Worm (Caenorhabditis elegans) whole organism, L3 larva: ENCODE results near the gene C12D8.13.

ENCODE experiments used
- ceh-9 ChIP-seq: sonication (generic microtip); optimal IDR thresholded peaks from 2 replicates; lab custom pipeline; 2018; ENCODE audit warnings: missing biosample characterization, missing genetic modification characterization
- egl-27 ChIP-seq: sonication (generic microtip); optimal IDR thresholded peaks from 4 replicates; lab custom pipeline; 2017; ENCODE audit warnings: missing biosample characterization, missing genetic modification reagents, missing genetic modification characterization
- elt-3 ChIP-seq, 3 experiments: fragments of 150-350 bp in 1 of 3; sonication (generic microtip) in 2 of 3; optimal IDR thresholded peaks; 2 replicates in 2 of 3; 4 replicates in 1 of 3; lab custom pipeline; 2014 to 2017; ENCODE audit warnings: missing biosample characterization in 3 of 3, missing genetic modification characterization in 3 of 3
- fkh-2 ChIP-seq: fragments of 150-350 bp; optimal IDR thresholded peaks from 2 replicates; lab custom pipeline; 2014; ENCODE audit warnings: missing biosample characterization, missing genetic modification reagents, missing genetic modification characterization
- fos-1 ChIP-seq: fragments of 150-350 bp; optimal IDR thresholded peaks from 2 replicates; lab custom pipeline; 2014; ENCODE audit warnings: missing biosample characterization, missing genetic modification characterization
- mml-1 ChIP-seq: fragments of 150-350 bp; sonication (generic microtip); optimal IDR thresholded peaks from 3 replicates; lab custom pipeline; 2014; ENCODE audit warnings: missing biosample characterization, missing genetic modification characterization
- nhr-11 ChIP-seq: fragments of 150-350 bp; optimal IDR thresholded peaks from 2 replicates; lab custom pipeline; 2014; ENCODE audit warnings: missing biosample characterization, missing genetic modification characterization
- nhr-12 ChIP-seq: fragments of 150-350 bp; optimal IDR thresholded peaks from 2 replicates; lab custom pipeline; 2014; ENCODE audit warnings: missing biosample characterization, missing genetic modification characterization
- nhr-237 ChIP-seq: fragments of 150-350 bp; optimal IDR thresholded peaks from 2 replicates; lab custom pipeline; 2014; ENCODE audit warnings: missing biosample characterization, missing genetic modification characterization
- nhr-28 ChIP-seq: fragments of 150-350 bp; optimal IDR thresholded peaks from 2 replicates; lab custom pipeline; 2014; ENCODE audit warnings: missing biosample characterization, missing genetic modification characterization
- nhr-77 ChIP-seq: fragments of 150-350 bp; optimal IDR thresholded peaks from 2 replicates; lab custom pipeline; 2014; ENCODE audit warnings: missing biosample characterization, missing genetic modification characterization
- skn-1 ChIP-seq: fragments of 150-350 bp; optimal IDR thresholded peaks from 2 replicates; lab custom pipeline; 2014; ENCODE audit warnings: missing biosample characterization, missing genetic modification characterization
- unc-62 ChIP-seq: fragments of 150-350 bp; sonication (generic microtip); optimal IDR thresholded peaks from 4 replicates; lab custom pipeline; 2014; ENCODE audit warnings: missing biosample characterization, missing genetic modification reagents, missing genetic modification characterization
- zag-1 ChIP-seq: fragments of 150-350 bp; optimal IDR thresholded peaks from 2 replicates; lab custom pipeline; 2014; ENCODE audit warnings: missing biosample characterization, missing genetic modification characterization

DNA sequence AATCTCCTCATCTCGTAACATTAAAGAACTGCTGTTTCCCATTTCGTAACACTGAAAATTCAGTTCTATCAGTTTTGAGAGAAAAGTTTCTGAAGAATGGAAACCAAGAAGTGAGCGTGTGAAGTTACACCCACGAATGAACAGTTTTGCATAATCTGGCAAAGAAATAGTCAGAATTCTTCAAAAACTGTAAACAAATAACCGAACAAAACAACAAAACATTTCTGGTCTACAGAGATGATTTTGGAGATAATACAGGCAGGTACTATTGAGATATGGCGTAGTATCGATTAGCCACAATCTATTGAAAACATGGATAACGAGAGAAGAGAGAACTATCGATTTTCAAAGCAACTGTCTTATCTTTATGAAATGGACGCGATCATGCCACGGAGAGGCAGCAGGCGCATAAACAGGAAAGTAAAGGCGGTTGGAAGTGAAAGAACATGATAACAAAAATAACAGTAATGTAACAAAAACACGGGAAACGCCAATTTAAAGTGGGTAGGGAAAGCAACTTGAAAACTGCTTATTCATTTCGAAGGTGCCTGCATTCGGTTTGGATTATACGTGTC lies 17.0 kb downstream of the C12D8.13 start, which contains the start of gene chpf-1:
- no peak for TF ChIP-seq skn-1 (tag; lab: Kevin White, UChicago)
- no peak for TF ChIP-seq unc-62
- TF ChIP-seq fos-1 (tag; lab: Kevin White, UChicago) = no peak
- no peak for TF ChIP-seq fkh-2
- TF ChIP-seq nhr-28 (tag; lab: Kevin White, UChicago) = no peak
- no peak for TF ChIP-seq nhr-237
- TF ChIP-seq zag-1 (tag; lab: Kevin White, UChicago) = no peak
- TF ChIP-seq nhr-77 (tag; lab: Kevin White, UChicago) = no peak
- no peak for TF ChIP-seq nhr-11 (tag; lab: Kevin White, UChicago)
- peak in 1 of 3 experiments; percentile 14 for TF ChIP-seq elt-3 (tag; optimal IDR thresholded peaks at IDR 0.05; lab: Kevin White, UChicago)
- TF ChIP-seq mml-1 (tag; lab: Kevin White, UChicago) = no peak
- no peak for TF ChIP-seq ceh-9 (tag; lab: Kevin White, UChicago)
- no peak for TF ChIP-seq nhr-12
- no peak for TF ChIP-seq egl-27
